Worm (Caenorhabditis elegans) whole organism, young adult: Measurements from ENCODE around the gene Y39B6A.33.

Source experiments
- C06A6.2 ChIP-seq: fragments of 200-800 bp; sonication (Bioruptor generic); conservative IDR thresholded peaks from 2 replicates; pipeline ENCODE4 v1.3.6; 2022; ENCODE audit warnings: missing genetic modification characterization, missing compliant biosample characterization
- F49E8.2 ChIP-seq: sonication (generic microtip); optimal IDR thresholded peaks from 3 replicates; lab custom pipeline; 2017; ENCODE audit warnings: missing genetic modification characterization, mild to moderate bottlenecking, missing compliant biosample characterization, antibody characterized with exemption, moderate library complexity; ENCODE audit not compliant: insufficient read depth
- ceh-27 ChIP-seq: fragments of 200-800 bp; sonication (Bioruptor generic); optimal IDR thresholded peaks from 2 replicates; lab custom pipeline; 2018; ENCODE audit warnings: mild to moderate bottlenecking, missing genetic modification characterization, moderate library complexity, missing compliant biosample characterization
- let-526 ChIP-seq: fragments of 200-800 bp; sonication (Bioruptor generic); IDR thresholded peaks from 2 replicates; pipeline ENCODE4 v1.3.6; 2022; ENCODE audit warnings: missing genetic modification reagents, missing genetic modification characterization, missing compliant biosample characterization
- lin-35 ChIP-seq, 3 experiments: fragments of 150-350 bp in 2 of 3; sonication (generic microtip) in 1 of 3; optimal IDR thresholded peaks; 2 replicates each; lab custom pipeline; 2014 to 2018; ENCODE audit warnings: missing biosample characterization in 3 of 3, missing genetic modification characterization in 3 of 3, missing genetic modification reagents in 3 of 3
- lsl-1 ChIP-seq: fragments of 200-800 bp; sonication (Bioruptor generic); optimal IDR thresholded peaks from 2 replicates; lab custom pipeline; 2018; ENCODE audit warnings: mild to moderate bottlenecking, missing genetic modification characterization, moderate library complexity, missing compliant biosample characterization
- mes-4 ChIP-seq: sonication (generic microtip); optimal IDR thresholded peaks from 2 replicates; lab custom pipeline; 2016; ENCODE audit warnings: missing genotype, missing genetic modification characterization, missing compliant biosample characterization
- pbrm-1 ChIP-seq: fragments of 200-800 bp; sonication (Bioruptor generic); IDR thresholded peaks from 2 replicates; pipeline ENCODE4 v1.3.6; 2022; ENCODE audit warnings: missing genetic modification reagents, missing genetic modification characterization, missing compliant biosample characterization
- pha-4 ChIP-seq: fragments of 150-350 bp; sonication (generic microtip); optimal IDR thresholded peaks from 2 replicates; lab custom pipeline; 2014; ENCODE audit warnings: missing biosample characterization, missing genetic modification reagents, missing genetic modification characterization
- somi-1 ChIP-seq: fragments of 200-800 bp; sonication (Bioruptor generic); optimal IDR thresholded peaks from 2 replicates; lab custom pipeline; 2018; ENCODE audit warnings: mild to moderate bottlenecking, missing genetic modification characterization, missing compliant biosample characterization
- unc-62 ChIP-seq: fragments of 150-350 bp; optimal IDR thresholded peaks from 2 replicates; lab custom pipeline; 2014; ENCODE audit warnings: missing biosample characterization, missing genetic modification reagents, missing genetic modification characterization
- ztf-18 ChIP-seq: sonication (generic microtip); optimal IDR thresholded peaks from 2 replicates; lab custom pipeline; 2016; ENCODE audit warnings: missing genotype, mild to moderate bottlenecking, missing genetic modification characterization, missing compliant biosample characterization

DNA sequence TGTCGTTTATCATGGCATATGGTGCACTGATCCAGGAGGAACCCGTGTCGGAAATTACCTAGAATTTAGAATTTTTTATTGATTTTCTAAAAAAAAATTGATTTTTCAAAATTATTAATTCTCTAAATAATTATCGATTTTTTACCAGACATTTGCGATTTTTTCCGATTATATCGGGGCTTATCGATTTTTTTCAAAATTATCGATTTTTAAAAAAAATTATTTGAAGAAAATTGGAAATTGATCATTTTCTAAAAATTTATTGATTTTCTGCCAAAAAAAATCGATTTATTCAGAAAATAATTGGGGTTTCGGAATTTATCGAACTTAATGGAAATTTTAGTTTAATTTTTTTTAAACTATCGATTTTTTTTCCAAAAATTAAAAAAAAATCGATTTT lies 34.3 kb downstream of the Y39B6A.33 start:
- TF ChIP-seq lsl-1 (no peak), mes-4 (tag; lab: Kevin White, UChicago) (no peak), pbrm-1 (GFP tag; lab: Robert Waterston, UW) (no peak), C06A6.2 (no peak), somi-1 (GFP tag; lab: Kevin White, UChicago) (no peak), lin-35 (GFP tag; optimal IDR thresholded peaks at IDR 0.05; lab: Kevin White, UChicago) (no peak), unc-62 (GFP tag; lab: Kevin White, UChicago) (no peak), F49E8.2 (tag; lab: Kevin White, UChicago) (no peak), ceh-27 (no peak), pha-4 (tag; lab: Kevin White, UChicago) (no peak), let-526 (GFP tag; lab: Robert Waterston, UW) (no peak), ztf-18 (tag; lab: Kevin White, UChicago) (no peak)
